Worm (Caenorhabditis elegans) whole organism, L2 larva: ENCODE measurements around the gene C07G1.15.

Experiments
- elt-1 ChIP-seq: fragments of 150-350 bp; optimal IDR thresholded peaks from 2 replicates; lab custom pipeline; 2014; ENCODE audit warnings: missing biosample characterization, missing genetic modification characterization
- ztf-4 ChIP-seq: fragments of 150-350 bp; optimal IDR thresholded peaks from 2 replicates; lab custom pipeline; 2014; ENCODE audit warnings: missing biosample characterization, missing genetic modification characterization

C07G1.15 gene

ce11 chrIV:8211747-8212146, 42.0 kb downstream of the C07G1.15 start, which contains the start of gene C07G1.7:
TSS of gene C07G1.7 (minus strand) at chrIV:8211847.
- TF ChIP-seq ztf-4 (tag; lab: Kevin White, UChicago): no peak
- no peak for TF ChIP-seq elt-1 (tag; lab: Kevin White, UChicago)
- TF ChIP-seq, all 48 proteins: peak for 0
